Fruit fly (Drosophila melanogaster) whole organism, embryonic: ENCODE measurements around the gene MEP-1.
A peak's percentile ranks its signal among the peaks of the same experiment; 100 is the strongest.

Source experiments
- Adf1 ChIP-seq: fragments of 200-800 bp; sonication (Bioruptor generic); IDR thresholded peaks from 2 replicates; pipeline ENCODE4 v1.3.6; 2022; ENCODE audit warnings: missing biosample characterization, missing genetic modification characterization
- BtbVII ChIP-seq: fragments of 200-800 bp; sonication (Bioruptor generic); optimal IDR thresholded peaks from 3 replicates; lab custom pipeline; 2017; ENCODE audit warnings: missing biosample characterization, mild to moderate bottlenecking, missing genetic modification characterization
- CG10209 ChIP-seq: fragments of 200-800 bp; sonication (Bioruptor generic); optimal IDR thresholded peaks from 3 replicates; lab custom pipeline; 2017; ENCODE audit warnings: missing biosample characterization, mild to moderate bottlenecking, missing genetic modification characterization, missing genetic modification reagents
- CG10274 ChIP-seq: fragments of 200-800 bp; sonication (Bioruptor generic); optimal IDR thresholded peaks from 3 replicates; lab custom pipeline; 2017; ENCODE audit warnings: missing biosample characterization, mild to moderate bottlenecking, missing genetic modification characterization
- CG12104 ChIP-seq: fragments of 200-800 bp; sonication (Bioruptor generic); optimal IDR thresholded peaks from 3 replicates; lab custom pipeline; 2016; ENCODE audit warnings: missing biosample characterization, missing genetic modification characterization
- CG12236 ChIP-seq: fragments of 200-800 bp; sonication (Bioruptor generic); optimal IDR thresholded peaks from 2 replicates; lab custom pipeline; 2016; ENCODE audit warnings: missing biosample characterization, missing genetic modification characterization
- CG12744 ChIP-seq: fragments of 200-800 bp; sonication (Bioruptor generic); optimal IDR thresholded peaks from 2 replicates; lab custom pipeline; 2016; ENCODE audit warnings: missing biosample characterization, missing genetic modification characterization
- CG13296 ChIP-seq: fragments of 200-800 bp; sonication (Bioruptor generic); optimal IDR thresholded peaks from 3 replicates; lab custom pipeline; 2018; ENCODE audit warnings: missing biosample characterization, mild to moderate bottlenecking, missing genetic modification characterization
- CG13624 ChIP-seq: fragments of 200-800 bp; sonication (Bioruptor generic); optimal IDR thresholded peaks from 2 replicates; lab custom pipeline; 2016; ENCODE audit warnings: missing biosample characterization, missing genetic modification characterization
- CG18619 ChIP-seq: fragments of 200-800 bp; sonication (Bioruptor generic); optimal IDR thresholded peaks from 3 replicates; lab custom pipeline; 2017; ENCODE audit warnings: missing biosample characterization, mild to moderate bottlenecking, missing genetic modification characterization
- CG31224 ChIP-seq: fragments of 200-800 bp; sonication (Bioruptor generic); IDR thresholded peaks from 2 replicates; pipeline ENCODE4 v1.3.6; 2022; ENCODE audit warnings: missing biosample characterization, missing genetic modification characterization
- CG32772 ChIP-seq: fragments of 200-800 bp; sonication (Bioruptor generic); IDR thresholded peaks from 2 replicates; pipeline ENCODE4 v1.3.6; 2022; ENCODE audit warnings: missing biosample characterization, missing genetic modification characterization
- CG33213 ChIP-seq: fragments of 200-800 bp; sonication (Bioruptor generic); optimal IDR thresholded peaks from 3 replicates; lab custom pipeline; 2016; ENCODE audit warnings: missing biosample characterization, missing genetic modification characterization
- CG3847 ChIP-seq: fragments of 200-800 bp; sonication (Bioruptor generic); IDR thresholded peaks from 2 replicates; pipeline ENCODE4 v1.3.6; 2022; ENCODE audit warnings: missing biosample characterization, missing genetic modification characterization
- CG43689 ChIP-seq: fragments of 200-800 bp; sonication (Bioruptor generic); IDR thresholded peaks from 2 replicates; pipeline ENCODE4 v1.3.6; 2022; ENCODE audit warnings: missing biosample characterization, missing genetic modification characterization
- CG4424 ChIP-seq: fragments of 200-800 bp; sonication (Bioruptor generic); optimal IDR thresholded peaks from 3 replicates; lab custom pipeline; 2016; ENCODE audit warnings: missing biosample characterization, missing genetic modification characterization
- CG4707 ChIP-seq: fragments of 200-800 bp; sonication (Bioruptor generic); optimal IDR thresholded peaks from 2 replicates; lab custom pipeline; 2018; ENCODE audit warnings: missing biosample characterization, mild to moderate bottlenecking, missing genetic modification characterization, moderate library complexity
- CG5245 ChIP-seq: fragments of 200-800 bp; sonication (Bioruptor generic); optimal IDR thresholded peaks from 3 replicates; lab custom pipeline; 2016; ENCODE audit warnings: missing biosample characterization, missing genetic modification characterization
- CG8290 ChIP-seq, 3 experiments: fragments of 200-800 bp; sonication (Bioruptor generic); optimal IDR thresholded peaks; 2 replicates each; lab custom pipeline; 2016 to 2019; ENCODE audit warnings: missing biosample characterization in 3 of 3, missing genetic modification characterization in 3 of 3, mild to moderate bottlenecking in 2 of 3, moderate library complexity in 1 of 3
- CG8388 ChIP-seq: fragments of 200-800 bp; sonication (Bioruptor generic); optimal IDR thresholded peaks from 2 replicates; lab custom pipeline; 2019; ENCODE audit warnings: missing biosample characterization, mild to moderate bottlenecking, missing genetic modification characterization, moderate library complexity
- CG8478 ChIP-seq: fragments of >200 bp; optimal IDR thresholded peaks from 2 replicates; lab custom pipeline; 2018
- CoRest ChIP-seq: fragments of 200-800 bp; sonication (Bioruptor generic); optimal IDR thresholded peaks from 3 replicates; lab custom pipeline; 2018; ENCODE audit warnings: missing biosample characterization, mild to moderate bottlenecking, missing genetic modification characterization, moderate library complexity
- MESR4 ChIP-seq: fragments of 200-800 bp; sonication (Bioruptor generic); optimal IDR thresholded peaks from 2 replicates; lab custom pipeline; 2018; ENCODE audit warnings: missing biosample characterization, mild to moderate bottlenecking, missing genetic modification characterization, moderate library complexity
- Mad ChIP-seq: fragments of 200-800 bp; sonication (Bioruptor generic); optimal IDR thresholded peaks from 2 replicates; lab custom pipeline; 2016; ENCODE audit warnings: missing biosample characterization, missing genetic modification characterization
- NC2β ChIP-seq: fragments of 200-800 bp; sonication (Bioruptor generic); optimal IDR thresholded peaks from 2 replicates; lab custom pipeline; 2016; ENCODE audit warnings: missing biosample characterization, missing genetic modification characterization
- Nf-YA ChIP-seq: fragments of 200-800 bp; sonication (Bioruptor generic); IDR thresholded peaks from 2 replicates; pipeline ENCODE4 v1.3.6; 2022; ENCODE audit warnings: missing biosample characterization, missing genetic modification characterization
- NfI ChIP-seq: fragments of 200-800 bp; sonication (Bioruptor generic); optimal IDR thresholded peaks from 3 replicates; lab custom pipeline; 2018; ENCODE audit warnings: missing biosample characterization, mild to moderate bottlenecking, missing genetic modification characterization, moderate library complexity
- Pdp1 ChIP-seq, 2 experiments: fragments of 200-800 bp; sonication (Bioruptor generic); optimal IDR thresholded peaks; 3 replicates each; lab custom pipeline; 2016; ENCODE audit warnings: missing biosample characterization in 2 of 2, missing genetic modification characterization in 2 of 2, mild to moderate bottlenecking in 1 of 2, moderate library complexity in 1 of 2
- Side ChIP-seq: fragments of 200-800 bp; sonication (Bioruptor generic); optimal IDR thresholded peaks from 2 replicates; lab custom pipeline; 2016; ENCODE audit warnings: missing biosample characterization, missing genetic modification characterization
- ara ChIP-seq: fragments of 200-800 bp; sonication (Bioruptor generic); IDR thresholded peaks from 2 replicates; pipeline ENCODE4 v1.3.6; 2022; ENCODE audit warnings: missing biosample characterization, missing genetic modification characterization
- bowl ChIP-seq: fragments of 200-800 bp; sonication (Bioruptor generic); IDR thresholded peaks from 2 replicates; pipeline ENCODE4 v1.3.6; 2022; ENCODE audit warnings: missing biosample characterization, missing genetic modification characterization
- br ChIP-seq: fragments of >200 bp; optimal IDR thresholded peaks from 2 replicates; lab custom pipeline; 2017
- caup ChIP-seq: fragments of 200-800 bp; sonication (Bioruptor generic); optimal IDR thresholded peaks from 3 replicates; lab custom pipeline; 2017; ENCODE audit warnings: missing biosample characterization, mild to moderate bottlenecking, missing genetic modification characterization, moderate library complexity; ENCODE audit not compliant: severe bottlenecking
- ci ChIP-seq: fragments of 200-800 bp; sonication (Bioruptor generic); IDR thresholded peaks from 3 replicates; pipeline ENCODE4 v1.3.6; 2022; ENCODE audit warnings: missing biosample characterization, missing genetic modification characterization
- dan ChIP-seq: fragments of 200-800 bp; sonication (Bioruptor generic); IDR thresholded peaks from 2 replicates; pipeline ENCODE4 v1.3.6; 2022; ENCODE audit warnings: missing biosample characterization, missing genetic modification characterization
- dmrt11E ChIP-seq: fragments of 200-800 bp; sonication (Bioruptor generic); optimal IDR thresholded peaks from 3 replicates; lab custom pipeline; 2018; ENCODE audit warnings: missing biosample characterization, mild to moderate bottlenecking, missing genetic modification characterization, moderate library complexity
- dysf ChIP-seq: fragments of 200-800 bp; sonication (Bioruptor generic); IDR thresholded peaks from 3 replicates; pipeline ENCODE4 v1.3.6; 2022; ENCODE audit warnings: missing biosample characterization, missing genetic modification characterization
- ems ChIP-seq: fragments of 200-800 bp; sonication (Bioruptor generic); optimal IDR thresholded peaks from 3 replicates; lab custom pipeline; 2016; ENCODE audit warnings: missing biosample characterization, missing genetic modification characterization
- esg ChIP-seq: fragments of 200-800 bp; sonication (Bioruptor generic); conservative IDR thresholded peaks from 2 replicates; pipeline ENCODE4 v1.3.6; 2022; ENCODE audit warnings: missing biosample characterization, missing genetic modification characterization
- ewg ChIP-seq: fragments of 200-800 bp; sonication (Bioruptor generic); optimal IDR thresholded peaks from 3 replicates; lab custom pipeline; 2017; ENCODE audit warnings: mild to moderate bottlenecking, missing biosample characterization, missing genetic modification reagents, missing genetic modification characterization
- fd64A ChIP-seq: fragments of 200-800 bp; sonication (Bioruptor generic); optimal IDR thresholded peaks from 3 replicates; lab custom pipeline; 2018; ENCODE audit warnings: missing biosample characterization, mild to moderate bottlenecking, missing genetic modification characterization
- gem ChIP-seq: fragments of 200-800 bp; sonication (Bioruptor generic); optimal IDR thresholded peaks from 2 replicates; lab custom pipeline; 2019; ENCODE audit warnings: missing biosample characterization, mild to moderate bottlenecking, missing genetic modification characterization, moderate library complexity
- jigr1 ChIP-seq: fragments of 200-800 bp; sonication (Bioruptor generic); IDR thresholded peaks from 3 replicates; pipeline ENCODE4 v1.3.6; 2022; ENCODE audit warnings: missing biosample characterization, missing genetic modification characterization
- lbe ChIP-seq: fragments of 200-800 bp; sonication (Bioruptor generic); optimal IDR thresholded peaks from 2 replicates; lab custom pipeline; 2016; ENCODE audit warnings: missing biosample characterization, mild to moderate bottlenecking, missing genetic modification characterization
- salm ChIP-seq: fragments of 200-800 bp; sonication (Bioruptor generic); optimal IDR thresholded peaks from 2 replicates; lab custom pipeline; 2018; ENCODE audit warnings: missing biosample characterization, mild to moderate bottlenecking, missing genetic modification characterization
- sisA ChIP-seq: fragments of 200-800 bp; sonication (Bioruptor generic); IDR thresholded peaks from 2 replicates; pipeline ENCODE4 v1.3.6; 2022; ENCODE audit warnings: missing biosample characterization, missing genetic modification characterization
- sqz ChIP-seq: fragments of 200-800 bp; sonication (Bioruptor generic); optimal IDR thresholded peaks from 3 replicates; lab custom pipeline; 2018; ENCODE audit warnings: missing biosample characterization, mild to moderate bottlenecking, missing genetic modification characterization
- sr ChIP-seq: fragments of 200-800 bp; sonication (Bioruptor generic); IDR thresholded peaks from 3 replicates; pipeline ENCODE4 v1.3.6; 2022; ENCODE audit warnings: missing biosample characterization, missing genetic modification characterization
- sug ChIP-seq: fragments of 200-800 bp; optimal IDR thresholded peaks from 2 replicates; lab custom pipeline; 2019; ENCODE audit warnings: missing biosample characterization, mild to moderate bottlenecking, missing genetic modification characterization, moderate library complexity

The MEP-1 gene

dm6 chr3L:2584119-2584805, 47.3 kb upstream of the MEP-1 start (continued):
- peak; percentile 61 for TF ChIP-seq CG13624 (GFP tag; lab: Kevin White, UChicago)
- peak; percentile 60; the same call in 1 of the 2 replicates for TF ChIP-seq CG32772 (GFP tag; lab: Robert Waterston, UW)
- TF ChIP-seq CG8388 (GFP tag; lab: Kevin White, UChicago): peak; percentile 74
- peak; percentile 62 to 76 for TF ChIP-seq Pdp1 (GFP tag; optimal IDR thresholded peaks at IDR 0.05; lab: Kevin White, UChicago)
- 0 out of 2 replicates have a peak, but pooled peaks have one; percentile 37 for TF ChIP-seq ara (GFP tag; lab: Robert Waterston, UW)
- TF ChIP-seq CG8290 (GFP tag; optimal IDR thresholded peaks at IDR 0.05; lab: Kevin White, UChicago): peak; percentile 25
- peak in 1 of 2 experiments; percentile 60 for TF ChIP-seq CG8290 (tag; optimal IDR thresholded peaks at IDR 0.05; lab: Kevin White, UChicago)
- no peak for TF ChIP-seq bowl
- peak; percentile 17; the same call in 2 of the 3 replicates for TF ChIP-seq ci (GFP tag; lab: Robert Waterston, UW)
- TF ChIP-seq Mad (GFP tag; lab: Kevin White, UChicago): peak; percentile 58
- TF ChIP-seq CG18619: peak; percentile 87
- peak; percentile 89 for TF ChIP-seq CG10209 (GFP tag; lab: Kevin White, UChicago)
- TF ChIP-seq br (lab: Kevin White, UChicago): no peak
- peak; percentile 85 for TF ChIP-seq CG13296
- TF ChIP-seq CG33213 (GFP tag; lab: Kevin White, UChicago): peak; percentile 57
- peak; percentile 82 for TF ChIP-seq NfI (GFP tag; lab: Kevin White, UChicago)
- TF ChIP-seq esg: peak; percentile 66
- TF ChIP-seq sqz (GFP tag; lab: Kevin White, UChicago): peak; percentile 50
- peak; percentile 75 for TF ChIP-seq CG4424 (GFP tag; lab: Kevin White, UChicago)
- 0 out of 2 replicates have a peak, but pooled peaks have one; percentile 42 for TF ChIP-seq Nf-YA
- TF ChIP-seq dan (GFP tag; lab: Robert Waterston, UW): no peak
- TF ChIP-seq MESR4 (GFP tag; lab: Kevin White, UChicago): no peak
- peak; percentile 68 for TF ChIP-seq salm (tag; lab: Kevin White, UChicago)
- TF ChIP-seq Adf1: peak; percentile 48
- TF ChIP-seq CG3847 (GFP tag; lab: Robert Waterston, UW): peak; percentile 66
- TF ChIP-seq CG12744 (GFP tag; lab: Kevin White, UChicago): peak; percentile 69
- TF ChIP-seq CG12236 (GFP tag; lab: Kevin White, UChicago): peak; percentile 63
- TF ChIP-seq NC2β (GFP tag; lab: Kevin White, UChicago): peak; percentile 57
- TF ChIP-seq lbe: peak; percentile 10
- no peak; the same call in 1 of the 2 replicates for TF ChIP-seq CG31224 (GFP tag; lab: Robert Waterston, UW)
- peak; percentile 89 for TF ChIP-seq BtbVII (GFP tag; lab: Kevin White, UChicago)
- TF ChIP-seq caup: peak; percentile 76
- TF ChIP-seq CG5245 (GFP tag; lab: Kevin White, UChicago): peak; percentile 63
- TF ChIP-seq ewg (GFP tag; lab: Kevin White, UChicago): peak; percentile 55
- TF ChIP-seq CG4707: peak; percentile 55
- TF ChIP-seq CG8478: no peak
- peak; percentile 91 for TF ChIP-seq gem (tag; lab: Kevin White, UChicago)
- peak; percentile 79 for TF ChIP-seq fd64A (GFP tag; lab: Kevin White, UChicago)
- TF ChIP-seq CG10274: peak; percentile 61
- TF ChIP-seq Side: peak; percentile 50
- peak; percentile 28 for TF ChIP-seq ems (GFP tag; lab: Kevin White, UChicago)
- TF ChIP-seq CG43689: peak; percentile 9; the same call in 1 of the 2 replicates
- TF ChIP-seq sug (tag; lab: Kevin White, UChicago): peak; percentile 62
- TF ChIP-seq dysf: peak; percentile 88
- TF ChIP-seq jigr1: peak; percentile 57; the same call in 2 of the 3 replicates
- peak; percentile 44; the same call in 2 of the 3 replicates for TF ChIP-seq sr
- peak; percentile 77 for TF ChIP-seq CG12104
- TF ChIP-seq CoRest (tag; lab: Kevin White, UChicago): peak; percentile 90
- peak; percentile 65 for TF ChIP-seq dmrt11E
- peak; percentile 72 for TF ChIP-seq sisA
